Fruit fly (Drosophila melanogaster) whole organism, embryonic: Measurements from ENCODE around the gene Mdr65.

Experiments
- Atf3 ChIP-seq: fragments of 200-800 bp; sonication (Bioruptor generic); optimal IDR thresholded peaks from 3 replicates; lab custom pipeline; 2016; ENCODE audit warnings: missing biosample characterization, missing genetic modification characterization
- Awh ChIP-seq: fragments of 200-800 bp; sonication (Bioruptor generic); IDR thresholded peaks from 2 replicates; pipeline ENCODE4, ENCODE4 v1.3.6; 2022; ENCODE audit warnings: missing biosample characterization, missing genetic modification characterization
- B-H1 ChIP-seq: fragments of 200-800 bp; sonication (Bioruptor generic); IDR thresholded peaks from 3 replicates; pipeline ENCODE4 v1.3.6; 2022; ENCODE audit warnings: missing biosample characterization, missing genetic modification characterization
- BEAF-32 ChIP-seq: fragments of 200-800 bp; sonication (Bioruptor generic); optimal IDR thresholded peaks from 3 replicates; lab custom pipeline; 2017; ENCODE audit warnings: missing biosample characterization, missing genetic modification characterization, mild to moderate bottlenecking, moderate library complexity, missing genetic modification reagents
- Bteb2 ChIP-seq: fragments of 200-800 bp; sonication (Bioruptor generic); optimal IDR thresholded peaks from 2 replicates; lab custom pipeline; 2016; ENCODE audit warnings: missing biosample characterization, missing genetic modification characterization
- CG12071 ChIP-seq: fragments of 200-800 bp; sonication (Bioruptor generic); optimal IDR thresholded peaks from 3 replicates; lab custom pipeline; 2018; ENCODE audit warnings: missing biosample characterization, mild to moderate bottlenecking, missing genetic modification characterization
- CG13775 ChIP-seq: fragments of 200-800 bp; sonication (Bioruptor generic); optimal IDR thresholded peaks from 3 replicates; lab custom pipeline; 2017; ENCODE audit warnings: missing biosample characterization, mild to moderate bottlenecking, missing genetic modification characterization
- CG15514 ChIP-seq: fragments of 200-800 bp; sonication (Bioruptor generic); optimal IDR thresholded peaks from 3 replicates; lab custom pipeline; 2017; ENCODE audit warnings: missing biosample characterization, missing genetic modification characterization, mild to moderate bottlenecking, moderate library complexity, missing genetic modification reagents
- CG16813 ChIP-seq: fragments of 200-800 bp; sonication (Bioruptor generic); IDR thresholded peaks from 3 replicates; pipeline ENCODE4 v1.3.6; 2022; ENCODE audit warnings: missing biosample characterization, missing genetic modification characterization; ENCODE audit not compliant: partially characterized antibody
- CG17385 ChIP-seq: fragments of 200-800 bp; sonication (Bioruptor generic); optimal IDR thresholded peaks from 3 replicates; lab custom pipeline; 2018; ENCODE audit warnings: missing biosample characterization, mild to moderate bottlenecking, missing genetic modification characterization
- CG18619 ChIP-seq: fragments of 200-800 bp; sonication (Bioruptor generic); optimal IDR thresholded peaks from 3 replicates; lab custom pipeline; 2017; ENCODE audit warnings: missing biosample characterization, mild to moderate bottlenecking, missing genetic modification characterization
- CG2129 ChIP-seq: fragments of 200-800 bp; sonication (Bioruptor generic); IDR thresholded peaks from 2 replicates; pipeline ENCODE4 v1.3.6; 2022; ENCODE audit warnings: missing biosample characterization, missing genetic modification characterization; ENCODE audit not compliant: partially characterized antibody
- CG2889 ChIP-seq: fragments of 200-800 bp; sonication (Bioruptor generic); IDR thresholded peaks from 3 replicates; pipeline ENCODE4 v1.3.6; 2022; ENCODE audit warnings: missing biosample characterization, missing genetic modification characterization
- CG30431 ChIP-seq: fragments of 200-800 bp; sonication (Bioruptor generic); optimal IDR thresholded peaks from 2 replicates; lab custom pipeline; 2017; ENCODE audit warnings: missing biosample characterization, missing genetic modification characterization
- CG34422 ChIP-seq: fragments of 200-800 bp; sonication (Bioruptor generic); IDR thresholded peaks from 3 replicates; pipeline ENCODE4 v1.3.6; 2022; ENCODE audit warnings: missing biosample characterization, missing genetic modification characterization
- CG3838 ChIP-seq: fragments of 200-800 bp; sonication (Bioruptor generic); optimal IDR thresholded peaks from 3 replicates; lab custom pipeline; 2016; ENCODE audit warnings: missing biosample characterization, missing genetic modification characterization
- CG3847 ChIP-seq: fragments of 200-800 bp; sonication (Bioruptor generic); IDR thresholded peaks from 2 replicates; pipeline ENCODE4 v1.3.6; 2022; ENCODE audit warnings: missing biosample characterization, missing genetic modification characterization
- CG4328 ChIP-seq: fragments of 200-800 bp; sonication (Bioruptor generic); optimal IDR thresholded peaks from 3 replicates; lab custom pipeline; 2017; ENCODE audit warnings: missing biosample characterization, missing genetic modification reagents, missing genetic modification characterization
- CG43689 ChIP-seq: fragments of 200-800 bp; sonication (Bioruptor generic); IDR thresholded peaks from 2 replicates; pipeline ENCODE4 v1.3.6; 2022; ENCODE audit warnings: missing biosample characterization, missing genetic modification characterization
- CG4617 ChIP-seq: fragments of 200-800 bp; sonication (Bioruptor generic); optimal IDR thresholded peaks from 3 replicates; lab custom pipeline; 2016; ENCODE audit warnings: missing biosample characterization, missing genetic modification characterization, borderline replicate concordance
- CG4854 ChIP-seq: fragments of 200-800 bp; sonication (Bioruptor generic); optimal IDR thresholded peaks from 2 replicates; lab custom pipeline; 2016; ENCODE audit warnings: missing biosample characterization, missing genetic modification characterization, inconsistent platforms
- CG6791 ChIP-seq: fragments of 200-800 bp; sonication (Bioruptor generic); IDR thresholded peaks from 3 replicates; pipeline ENCODE4 v1.3.6; 2022; ENCODE audit warnings: missing biosample characterization, missing genetic modification characterization; ENCODE audit not compliant: partially characterized antibody
- CG6813 ChIP-seq: fragments of 200-800 bp; sonication (Bioruptor generic); optimal IDR thresholded peaks from 2 replicates; lab custom pipeline; 2017; ENCODE audit warnings: missing biosample characterization, missing genetic modification characterization, mild to moderate bottlenecking, moderate library complexity, missing genetic modification reagents
- CHES-1-like ChIP-seq: fragments of 200-800 bp; sonication (Bioruptor generic); optimal IDR thresholded peaks from 2 replicates; lab custom pipeline; 2016; ENCODE audit warnings: missing biosample characterization, missing genetic modification characterization
- Deaf1 ChIP-seq: fragments of 200-800 bp; optimal IDR thresholded peaks from 3 replicates; lab custom pipeline; 2019; ENCODE audit warnings: missing biosample characterization, mild to moderate bottlenecking, missing genetic modification characterization, moderate library complexity
- Eip74EF ChIP-seq, 2 experiments: fragments of 200-800 bp in 1 of 2; fragments of >200 bp in 1 of 2; sonication (Bioruptor generic) in 1 of 2; optimal IDR thresholded peaks; 2 replicates each; lab custom pipeline; 2017 to 2019; ENCODE audit warnings: missing biosample characterization in 2 of 2, missing genetic modification characterization in 2 of 2, mild to moderate bottlenecking in 1 of 2, moderate library complexity in 1 of 2
- HHEX ChIP-seq: fragments of 200-800 bp; sonication (Bioruptor generic); optimal IDR thresholded peaks from 3 replicates; lab custom pipeline; 2017; ENCODE audit warnings: missing biosample characterization, mild to moderate bottlenecking, missing genetic modification characterization, missing genetic modification reagents
- Kr ChIP-seq: fragments of 200-800 bp; sonication (Bioruptor generic); optimal IDR thresholded peaks from 2 replicates; lab custom pipeline; 2017; ENCODE audit warnings: missing biosample characterization, mild to moderate bottlenecking, missing genetic modification characterization
- Ptx1 ChIP-seq: fragments of 200-800 bp; sonication (Bioruptor generic); IDR thresholded peaks from 2 replicates; pipeline ENCODE4 v1.3.6; 2022; ENCODE audit warnings: missing biosample characterization, missing genetic modification characterization
- Spps ChIP-seq: fragments of 200-800 bp; sonication (Bioruptor generic); optimal IDR thresholded peaks from 2 replicates; lab custom pipeline; 2018; ENCODE audit warnings: missing biosample characterization, mild to moderate bottlenecking, missing genetic modification characterization
- Trl ChIP-seq, 3 experiments: fragments of >200 bp in 2 of 3; fragments of 200-800 bp in 1 of 3; sonication (Bioruptor generic) in 1 of 3; optimal IDR thresholded peaks; 2 replicates in 1 of 3; 3 replicates in 2 of 3; lab custom pipeline; 2016 to 2017; ENCODE audit warnings: missing biosample characterization in 1 of 3, missing genetic modification characterization in 1 of 3
- bigmax ChIP-seq: fragments of 200-800 bp; sonication (Bioruptor generic); optimal IDR thresholded peaks from 2 replicates; lab custom pipeline; 2018; ENCODE audit warnings: missing biosample characterization, mild to moderate bottlenecking, missing genetic modification characterization
- croc ChIP-seq: fragments of 200-800 bp; sonication (Bioruptor generic); conservative IDR thresholded peaks from 3 replicates; pipeline ENCODE4 v1.3.6; 2022; ENCODE audit warnings: missing biosample characterization, missing genetic modification characterization
- danr ChIP-seq: fragments of 200-800 bp; sonication (Bioruptor generic); IDR thresholded peaks from 2 replicates; pipeline ENCODE4 v1.3.6; 2022; ENCODE audit warnings: missing biosample characterization, missing genetic modification characterization
- eyg ChIP-seq: fragments of 200-800 bp; sonication (Bioruptor generic); optimal IDR thresholded peaks from 3 replicates; lab custom pipeline; 2016; ENCODE audit warnings: missing biosample characterization, missing genetic modification characterization
- fru ChIP-seq: fragments of >200 bp; optimal IDR thresholded peaks from 2 replicates; lab custom pipeline; 2017
- gem ChIP-seq: fragments of 200-800 bp; sonication (Bioruptor generic); optimal IDR thresholded peaks from 2 replicates; lab custom pipeline; 2019; ENCODE audit warnings: missing biosample characterization, mild to moderate bottlenecking, missing genetic modification characterization, moderate library complexity
- gt ChIP-seq: fragments of 200-800 bp; sonication (Bioruptor generic); IDR thresholded peaks from 2 replicates; pipeline ENCODE4 v1.3.6; 2022; ENCODE audit warnings: missing biosample characterization, missing genetic modification characterization
- ham ChIP-seq: fragments of 200-800 bp; sonication (Bioruptor generic); IDR thresholded peaks from 2 replicates; pipeline ENCODE4 v1.3.6; 2022; ENCODE audit warnings: missing biosample characterization, missing genetic modification characterization
- lbe ChIP-seq: fragments of 200-800 bp; sonication (Bioruptor generic); optimal IDR thresholded peaks from 2 replicates; lab custom pipeline; 2016; ENCODE audit warnings: missing biosample characterization, mild to moderate bottlenecking, missing genetic modification characterization
- nerfin-2 ChIP-seq: fragments of 200-800 bp; sonication (Bioruptor generic); IDR thresholded peaks from 2 replicates; pipeline ENCODE4 v1.3.6; 2022; ENCODE audit warnings: missing biosample characterization, missing genetic modification characterization; ENCODE audit not compliant: partially characterized antibody
- otp ChIP-seq: fragments of 200-800 bp; sonication (Bioruptor generic); IDR thresholded peaks from 3 replicates; pipeline ENCODE4, ENCODE4 v1.3.6; 2022; ENCODE audit warnings: missing biosample characterization, missing genetic modification characterization
- prd ChIP-seq, 3 experiments: fragments of >200 bp in 2 of 3; fragments of 200-800 bp in 1 of 3; sonication (Bioruptor generic) in 1 of 3; optimal IDR thresholded peaks in 2 of 3; IDR thresholded peaks in 1 of 3; 2 replicates in 2 of 3; 3 replicates in 1 of 3; pipeline versions ENCODE4 v1.3.6 to Lab custom; 2017 to 2022; ENCODE audit warnings: missing biosample characterization in 1 of 3, missing genetic modification characterization in 1 of 3
- pum ChIP-seq: fragments of 200-800 bp; sonication (Bioruptor generic); optimal IDR thresholded peaks from 2 replicates; lab custom pipeline; 2016; ENCODE audit warnings: missing biosample characterization, missing genetic modification characterization
- ranshi ChIP-seq: fragments of 200-800 bp; sonication (Bioruptor generic); IDR thresholded peaks from 2 replicates; pipeline ENCODE4 v1.3.6; 2022; ENCODE audit warnings: missing biosample characterization, missing genetic modification characterization
- ro ChIP-seq: fragments of 200-800 bp; sonication (Bioruptor generic); IDR thresholded peaks from 2 replicates; pipeline ENCODE4 v1.3.6; 2022; ENCODE audit warnings: missing biosample characterization, missing genetic modification characterization
- sqz ChIP-seq: fragments of 200-800 bp; sonication (Bioruptor generic); optimal IDR thresholded peaks from 3 replicates; lab custom pipeline; 2018; ENCODE audit warnings: missing biosample characterization, mild to moderate bottlenecking, missing genetic modification characterization
- vfl ChIP-seq: fragments of 200-800 bp; sonication (Bioruptor generic); optimal IDR thresholded peaks from 2 replicates; lab custom pipeline; 2016; ENCODE audit warnings: missing biosample characterization, missing genetic modification characterization
- wdn ChIP-seq: fragments of 200-800 bp; sonication (Bioruptor generic); IDR thresholded peaks from 2 replicates; pipeline ENCODE4 v1.3.6; 2022; ENCODE audit warnings: missing biosample characterization, missing genetic modification characterization
- zen2 ChIP-seq: fragments of 200-800 bp; sonication (Bioruptor generic); IDR thresholded peaks from 3 replicates; pipeline ENCODE4 v1.3.6; 2022; ENCODE audit warnings: missing biosample characterization, missing genetic modification characterization; ENCODE audit not compliant: partially characterized antibody

Mdr65 gene

dm6 chr3L:6217212-6217611, 28.3 kb downstream of the Mdr65 start (continued):
- TF ChIP-seq CG2889 (GFP tag; lab: Robert Waterston, UW) = no peak
- 0 out of 3 replicates have a peak, but pooled peaks have one; percentile 16 for TF ChIP-seq otp (GFP tag; lab: Robert Waterston, UW)
- TF ChIP-seq Ptx1 (GFP tag; lab: Robert Waterston, UW) = peak; percentile 78
- no peak for TF ChIP-seq CG6791 (GFP tag; lab: Robert Waterston, UW)
- TF ChIP-seq CG17385 = peak; percentile 65
- TF ChIP-seq Bteb2 (GFP tag; lab: Kevin White, UChicago) = peak; percentile 4
- peak; percentile 2 for TF ChIP-seq CG4854 (GFP tag; lab: Kevin White, UChicago)
- peak; percentile 27 for TF ChIP-seq CG18619
- no peak for TF ChIP-seq sqz (GFP tag; lab: Kevin White, UChicago)
- no peak for TF ChIP-seq CHES-1-like (GFP tag; lab: Kevin White, UChicago)
- no peak for TF ChIP-seq CG4328
- peak; percentile 50; the same call in 1 of the 2 replicates for TF ChIP-seq ranshi (GFP tag; lab: Robert Waterston, UW)
- peak; percentile 16 for TF ChIP-seq Atf3
- no peak for TF ChIP-seq B-H1
- no peak for TF ChIP-seq Deaf1 (tag; lab: Kevin White, UChicago)
- peak; percentile 78 for TF ChIP-seq Awh (GFP tag; lab: Robert Waterston, UW)
- TF ChIP-seq BEAF-32 (GFP tag; lab: Kevin White, UChicago) = no peak
- peak; percentile 58 for TF ChIP-seq CG34422
- peak; percentile 40 for TF ChIP-seq CG6813 (GFP tag; lab: Kevin White, UChicago)
- no peak for TF ChIP-seq gt
- no peak for TF ChIP-seq lbe
- TF ChIP-seq Trl (optimal IDR thresholded peaks at IDR 0.05; lab: Kevin White, UChicago) = no peak
- peak; percentile 50 for TF ChIP-seq Trl (GFP tag; optimal IDR thresholded peaks at IDR 0.05; lab: Kevin White, UChicago)
- TF ChIP-seq Kr = no peak
- no peak for TF ChIP-seq ro (GFP tag; lab: Robert Waterston, UW)
- TF ChIP-seq CG12071 (GFP tag; lab: Kevin White, UChicago) = peak; percentile 5
- no peak for TF ChIP-seq wdn (GFP tag; lab: Robert Waterston, UW)
- no peak for TF ChIP-seq fru
- no peak for TF ChIP-seq eyg (GFP tag; lab: Kevin White, UChicago)
- no peak for TF ChIP-seq CG16813 (GFP tag; lab: Robert Waterston, UW)
- no peak for TF ChIP-seq bigmax (GFP tag; lab: Kevin White, UChicago)
- peak in 1 of 2 experiments; percentile 50 for TF ChIP-seq Eip74EF (GFP tag; optimal IDR thresholded peaks at IDR 0.05; lab: Kevin White, UChicago)
- TF ChIP-seq gem (tag; lab: Kevin White, UChicago) = peak; percentile 90
- TF ChIP-seq nerfin-2 (GFP tag; lab: Robert Waterston, UW) = no peak
- no peak for TF ChIP-seq HHEX (GFP tag; lab: Kevin White, UChicago)
- TF ChIP-seq CG15514 (GFP tag; lab: Kevin White, UChicago) = no peak
- TF ChIP-seq CG43689 (GFP tag; lab: Robert Waterston, UW) = no peak
- no peak for TF ChIP-seq CG2129
- peak; percentile 35; the same call in 1 of the 3 replicates for TF ChIP-seq croc (GFP tag; lab: Robert Waterston, UW)
- TF ChIP-seq zen2 (GFP tag; lab: Robert Waterston, UW) = no peak
- no peak for TF ChIP-seq CG3838 (GFP tag; lab: Kevin White, UChicago)
- TF ChIP-seq CG13775 (GFP tag; lab: Kevin White, UChicago) = peak; percentile 58
- TF ChIP-seq Spps (tag; lab: Kevin White, UChicago) = peak; percentile 87
- 0 out of 2 replicates have a peak, but pooled peaks have one; percentile 4 for TF ChIP-seq CG3847 (GFP tag; lab: Robert Waterston, UW)
- TF ChIP-seq danr (GFP tag; lab: Robert Waterston, UW) = no peak; the same call in 1 of the 2 replicates
- no peak for TF ChIP-seq prd (optimal IDR thresholded peaks at IDR 0.05; lab: Kevin White, UChicago)
- peak; percentile 64; the same call in 2 of the 3 replicates for TF ChIP-seq prd (GFP tag; IDR thresholded peaks at IDR 0.05; lab: Robert Waterston, UW)
- no peak for TF ChIP-seq ham (GFP tag; lab: Robert Waterston, UW)
- no peak for TF ChIP-seq vfl (GFP tag; lab: Kevin White, UChicago)
- peak; percentile 18 for TF ChIP-seq CG30431 (GFP tag; lab: Kevin White, UChicago)
- no peak for TF ChIP-seq CG4617 (GFP tag; lab: Kevin White, UChicago)
- peak; percentile 57 for TF ChIP-seq pum
